Fruit fly (Drosophila melanogaster) whole organism, embryonic: Measurements from ENCODE around the gene Hpd.

Source experiments
- Ada2b ChIP-seq: fragments of 200-800 bp; sonication (Bioruptor generic); IDR thresholded peaks from 2 replicates; pipeline ENCODE4 v1.3.6; 2022; ENCODE audit warnings: missing biosample characterization, missing genetic modification characterization
- C15 ChIP-seq: fragments of 200-800 bp; sonication (Bioruptor generic); IDR thresholded peaks from 3 replicates; pipeline ENCODE4 v1.3.6; 2022; ENCODE audit warnings: missing biosample characterization, missing genetic modification characterization
- CG10431 ChIP-seq: fragments of 200-800 bp; sonication (Bioruptor generic); optimal IDR thresholded peaks from 3 replicates; lab custom pipeline; 2018; ENCODE audit warnings: missing biosample characterization, mild to moderate bottlenecking, missing genetic modification characterization
- CG10543 ChIP-seq: fragments of 200-800 bp; sonication (Bioruptor generic); optimal IDR thresholded peaks from 3 replicates; lab custom pipeline; 2017; ENCODE audit warnings: missing biosample characterization, mild to moderate bottlenecking, missing genetic modification characterization, moderate library complexity
- CG11560 ChIP-seq: fragments of 200-800 bp; sonication (Bioruptor generic); IDR thresholded peaks from 3 replicates; pipeline ENCODE4 v1.3.6; 2022; ENCODE audit warnings: missing biosample characterization, missing genetic modification characterization
- CG1233 ChIP-seq: fragments of 200-800 bp; sonication (Bioruptor generic); optimal IDR thresholded peaks from 4 replicates; lab custom pipeline; 2018; ENCODE audit warnings: missing biosample characterization, mild to moderate bottlenecking, missing genetic modification characterization
- CG12391 ChIP-seq: fragments of 200-800 bp; sonication (Bioruptor generic); optimal IDR thresholded peaks from 3 replicates; lab custom pipeline; 2018; ENCODE audit warnings: missing biosample characterization, mild to moderate bottlenecking, missing genetic modification characterization, moderate library complexity
- CG13123 ChIP-seq: fragments of 200-800 bp; sonication (Bioruptor generic); optimal IDR thresholded peaks from 2 replicates; lab custom pipeline; 2016; ENCODE audit warnings: missing biosample characterization, missing genetic modification characterization
- CG13775 ChIP-seq: fragments of 200-800 bp; sonication (Bioruptor generic); optimal IDR thresholded peaks from 3 replicates; lab custom pipeline; 2017; ENCODE audit warnings: missing biosample characterization, mild to moderate bottlenecking, missing genetic modification characterization
- CG14667 ChIP-seq: fragments of 200-800 bp; sonication (Bioruptor generic); IDR thresholded peaks from 2 replicates; pipeline ENCODE4 v1.3.6; 2022; ENCODE audit warnings: missing biosample characterization, missing genetic modification characterization
- CG14860 ChIP-seq: fragments of 200-800 bp; sonication (Bioruptor generic); IDR thresholded peaks from 3 replicates; pipeline ENCODE4 v1.3.6; 2022; ENCODE audit warnings: missing biosample characterization, missing genetic modification characterization; ENCODE audit not compliant: partially characterized antibody
- CG1529 ChIP-seq: fragments of 200-800 bp; sonication (Bioruptor generic); optimal IDR thresholded peaks from 3 replicates; lab custom pipeline; 2018; ENCODE audit warnings: missing biosample characterization, missing genetic modification characterization
- CG15514 ChIP-seq: fragments of 200-800 bp; sonication (Bioruptor generic); optimal IDR thresholded peaks from 3 replicates; lab custom pipeline; 2017; ENCODE audit warnings: missing biosample characterization, missing genetic modification characterization, mild to moderate bottlenecking, moderate library complexity, missing genetic modification reagents
- CG15601 ChIP-seq: fragments of 200-800 bp; sonication (Bioruptor generic); optimal IDR thresholded peaks from 3 replicates; lab custom pipeline; 2019; ENCODE audit warnings: missing biosample characterization, mild to moderate bottlenecking, missing genetic modification characterization, moderate library complexity
- CG16779 ChIP-seq: fragments of 200-800 bp; sonication (Bioruptor generic); IDR thresholded peaks from 2 replicates; pipeline ENCODE4 v1.3.6; 2022; ENCODE audit warnings: missing biosample characterization, missing genetic modification characterization
- CG1792 ChIP-seq: fragments of 200-800 bp; sonication (Bioruptor generic); optimal IDR thresholded peaks from 2 replicates; lab custom pipeline; 2016; ENCODE audit warnings: missing biosample characterization, missing genetic modification characterization
- CG2120 ChIP-seq: fragments of 200-800 bp; sonication (Bioruptor generic); optimal IDR thresholded peaks from 3 replicates; lab custom pipeline; 2016; ENCODE audit warnings: missing biosample characterization, missing genetic modification characterization
- CG2889 ChIP-seq: fragments of 200-800 bp; sonication (Bioruptor generic); IDR thresholded peaks from 3 replicates; pipeline ENCODE4 v1.3.6; 2022; ENCODE audit warnings: missing biosample characterization, missing genetic modification characterization
- CG4820 ChIP-seq: fragments of 200-800 bp; sonication (Bioruptor generic); optimal IDR thresholded peaks from 3 replicates; lab custom pipeline; 2016; ENCODE audit warnings: missing biosample characterization, missing genetic modification characterization
- CG5953 ChIP-seq: fragments of 200-800 bp; sonication (Bioruptor generic); IDR thresholded peaks from 2 replicates; pipeline ENCODE4 v1.3.6; 2022; ENCODE audit warnings: missing biosample characterization, missing genetic modification characterization
- CG7963 ChIP-seq: fragments of 200-800 bp; sonication (Bioruptor generic); IDR thresholded peaks from 3 replicates; pipeline ENCODE4 v1.3.6; 2022; ENCODE audit warnings: missing biosample characterization, missing genetic modification characterization; ENCODE audit not compliant: partially characterized antibody
- CG8944 ChIP-seq: fragments of 200-800 bp; sonication (Bioruptor generic); optimal IDR thresholded peaks from 3 replicates; lab custom pipeline; 2016; ENCODE audit warnings: missing biosample characterization, missing genetic modification characterization
- CG9437 ChIP-seq: fragments of 200-800 bp; sonication (Bioruptor generic); optimal IDR thresholded peaks from 2 replicates; lab custom pipeline; 2018; ENCODE audit warnings: missing biosample characterization, mild to moderate bottlenecking, missing genetic modification characterization
- CkIIα-i1 ChIP-seq: fragments of 200-800 bp; sonication (Bioruptor generic); IDR thresholded peaks from 2 replicates; pipeline ENCODE4 v1.3.6; 2022; ENCODE audit warnings: missing biosample characterization, missing genetic modification characterization
- Fer1 ChIP-seq: fragments of 200-800 bp; sonication (Bioruptor generic); optimal IDR thresholded peaks from 2 replicates; lab custom pipeline; 2017; ENCODE audit warnings: missing biosample characterization, mild to moderate bottlenecking, missing genetic modification characterization
- H2.0 ChIP-seq: fragments of 200-800 bp; sonication (Bioruptor generic); IDR thresholded peaks from 2 replicates; pipeline ENCODE4 v1.3.6; 2022; ENCODE audit warnings: missing biosample characterization, missing genetic modification characterization
- Hsf ChIP-seq: fragments of 200-800 bp; sonication (Bioruptor generic); optimal IDR thresholded peaks from 3 replicates; lab custom pipeline; 2016; ENCODE audit warnings: missing biosample characterization, missing genetic modification characterization
- NFAT ChIP-seq: fragments of 200-800 bp; sonication (Bioruptor generic); IDR thresholded peaks from 2 replicates; pipeline ENCODE4 v1.3.6; 2022; ENCODE audit warnings: missing biosample characterization, missing genetic modification characterization
- Oli ChIP-seq: fragments of 200-800 bp; sonication (Bioruptor generic); optimal IDR thresholded peaks from 2 replicates; lab custom pipeline; 2018; ENCODE audit warnings: missing biosample characterization, mild to moderate bottlenecking, missing genetic modification characterization, moderate library complexity
- cg ChIP-seq: fragments of 200-800 bp; sonication (Bioruptor generic); optimal IDR thresholded peaks from 3 replicates; lab custom pipeline; 2019; ENCODE audit warnings: missing biosample characterization, mild to moderate bottlenecking, missing genetic modification characterization, moderate library complexity
- chif ChIP-seq, 2 experiments: fragments of 200-800 bp; sonication (Bioruptor generic); optimal IDR thresholded peaks; 3 replicates each; lab custom pipeline; 2016; ENCODE audit warnings: missing biosample characterization in 2 of 2, missing genetic modification characterization in 2 of 2
- cwo ChIP-seq: fragments of 200-800 bp; sonication (Bioruptor generic); optimal IDR thresholded peaks from 3 replicates; lab custom pipeline; 2017; ENCODE audit warnings: missing biosample characterization, missing genetic modification characterization, mild to moderate bottlenecking, moderate library complexity, missing genetic modification reagents
- da ChIP-seq: fragments of 200-800 bp; sonication (Bioruptor generic); optimal IDR thresholded peaks from 2 replicates; lab custom pipeline; 2016; ENCODE audit warnings: missing biosample characterization, missing genetic modification characterization
- eyg ChIP-seq: fragments of 200-800 bp; sonication (Bioruptor generic); optimal IDR thresholded peaks from 3 replicates; lab custom pipeline; 2016; ENCODE audit warnings: missing biosample characterization, missing genetic modification characterization
- fd3F ChIP-seq: fragments of 200-800 bp; sonication (Bioruptor generic); optimal IDR thresholded peaks from 2 replicates; lab custom pipeline; 2018; ENCODE audit warnings: missing biosample characterization, mild to moderate bottlenecking, missing genetic modification characterization, moderate library complexity
- ftz-f1 ChIP-seq: fragments of 200-800 bp; sonication (Bioruptor generic); optimal IDR thresholded peaks from 2 replicates; lab custom pipeline; 2016; ENCODE audit warnings: missing biosample characterization, missing genetic modification characterization
- hth ChIP-seq: fragments of >200 bp; optimal IDR thresholded peaks from 2 replicates; lab custom pipeline; 2017; ENCODE audit warnings: inconsistent platforms
- lov ChIP-seq, 2 experiments: fragments of 200-800 bp in 1 of 2; fragments of >200 bp in 1 of 2; sonication (Bioruptor generic) in 1 of 2; IDR thresholded peaks in 1 of 2; optimal IDR thresholded peaks in 1 of 2; 2 replicates in 1 of 2; 3 replicates in 1 of 2; pipeline versions ENCODE4 v1.3.6 to Lab custom; 2017 to 2022; ENCODE audit warnings: missing biosample characterization in 1 of 2, missing genetic modification characterization in 1 of 2
- mirr ChIP-seq: fragments of 200-800 bp; sonication (Bioruptor generic); optimal IDR thresholded peaks from 3 replicates; lab custom pipeline; 2018; ENCODE audit warnings: missing biosample characterization, mild to moderate bottlenecking, missing genetic modification characterization
- nerfin-1 ChIP-seq: fragments of 200-800 bp; sonication (Bioruptor generic); optimal IDR thresholded peaks from 3 replicates; lab custom pipeline; 2019; ENCODE audit warnings: missing biosample characterization, mild to moderate bottlenecking, missing genetic modification characterization, moderate library complexity
- otp ChIP-seq: fragments of 200-800 bp; sonication (Bioruptor generic); IDR thresholded peaks from 3 replicates; pipeline ENCODE4, ENCODE4 v1.3.6; 2022; ENCODE audit warnings: missing biosample characterization, missing genetic modification characterization
- p53 ChIP-seq: fragments of 200-800 bp; sonication (Bioruptor generic); optimal IDR thresholded peaks from 2 replicates; lab custom pipeline; 2016; ENCODE audit warnings: missing biosample characterization, missing genetic modification characterization
- pan ChIP-seq, 4 experiments: fragments of >200 bp in 3 of 4; fragments of 200-800 bp in 1 of 4; sonication (Bioruptor generic) in 1 of 4; optimal IDR thresholded peaks in 3 of 4; IDR thresholded peaks in 1 of 4; 2 replicates each; pipeline versions ENCODE4 v1.3.6 to Lab custom; 2017 to 2022; ENCODE audit warnings: missing biosample characterization in 2 of 4, missing genetic modification characterization in 2 of 4, mixed read lengths in 1 of 4
- psq ChIP-seq: fragments of 200-800 bp; sonication (Bioruptor generic); optimal IDR thresholded peaks from 2 replicates; lab custom pipeline; 2017; ENCODE audit warnings: missing biosample characterization, missing genetic modification characterization
- pzg ChIP-seq: fragments of 200-800 bp; sonication (Bioruptor generic); optimal IDR thresholded peaks from 3 replicates; lab custom pipeline; 2018; ENCODE audit warnings: missing biosample characterization, mild to moderate bottlenecking, missing genetic modification characterization, moderate library complexity
- scrt ChIP-seq: fragments of 200-800 bp; sonication (Bioruptor generic); optimal IDR thresholded peaks from 2 replicates; lab custom pipeline; 2018; ENCODE audit warnings: missing biosample characterization, mild to moderate bottlenecking, missing genetic modification characterization, moderate library complexity
- sug ChIP-seq: fragments of 200-800 bp; optimal IDR thresholded peaks from 2 replicates; lab custom pipeline; 2019; ENCODE audit warnings: missing biosample characterization, mild to moderate bottlenecking, missing genetic modification characterization, moderate library complexity

The Hpd gene

dm6 chr3L:20441632-20442469 lies 2.2 kb upstream of the Hpd start, which contains the start of gene CG5910 (continued):
- TF ChIP-seq pzg (GFP tag; lab: Kevin White, UChicago) (no peak), CG9437 (GFP tag; lab: Kevin White, UChicago) (peak; percentile 89), CG14667 (peak; percentile 67; the same call in 1 of the 2 replicates), CG5953 (GFP tag; lab: Robert Waterston, UW) (0 out of 2 replicates have a peak, but pooled peaks have one; percentile 10), CkIIα-i1 (no peak), CG11560 (peak; percentile 72; the same call in 2 of the 3 replicates), lov (optimal IDR thresholded peaks at IDR 0.05; lab: Kevin White, UChicago) (no peak), lov (GFP tag; IDR thresholded peaks at IDR 0.05; lab: Robert Waterston, UW) (no peak), p53 (no peak), H2.0 (GFP tag; lab: Robert Waterston, UW) (peak; percentile 64), CG14860 (GFP tag; lab: Robert Waterston, UW) (no peak), scrt (peak; percentile 98), mirr (GFP tag; lab: Kevin White, UChicago) (peak; percentile 3), Hsf (GFP tag; lab: Kevin White, UChicago) (peak; percentile 40), CG10543 (GFP tag; lab: Kevin White, UChicago) (peak; percentile 86), chif (GFP tag; optimal IDR thresholded peaks at IDR 0.05; lab: Kevin White, UChicago) (peak in 1 of 2 experiments; percentile 3), da (GFP tag; lab: Kevin White, UChicago) (no peak), CG15514 (peak; percentile 76), fd3F (GFP tag; lab: Kevin White, UChicago) (peak; percentile 79), CG7963 (GFP tag; lab: Robert Waterston, UW) (no peak), CG13775 (GFP tag; lab: Kevin White, UChicago) (peak; percentile 88), nerfin-1 (peak; percentile 87), cwo (GFP tag; lab: Kevin White, UChicago) (peak; percentile 88), CG15601 (tag; lab: Kevin White, UChicago) (peak; percentile 90), CG13123 (GFP tag; lab: Kevin White, UChicago) (peak; percentile 76), CG8944 (GFP tag; lab: Kevin White, UChicago) (no peak), CG12391 (tag; lab: Kevin White, UChicago) (peak; percentile 94), cg (GFP tag; lab: Kevin White, UChicago) (no peak), Oli (tag; lab: Kevin White, UChicago) (peak; percentile 94), NFAT (GFP tag; lab: Robert Waterston, UW) (no peak), sug (tag; lab: Kevin White, UChicago) (peak; percentile 84), CG1233 (GFP tag; lab: Kevin White, UChicago) (peak; percentile 89), CG4820 (GFP tag; lab: Kevin White, UChicago) (peak; percentile 79), eyg (no peak), CG10431 (peak; percentile 67), CG16779 (GFP tag; lab: Robert Waterston, UW) (no peak), ftz-f1 (GFP tag; lab: Kevin White, UChicago) (no peak), psq (peak; percentile 48), CG2120 (GFP tag; lab: Kevin White, UChicago) (peak; percentile 72), hth (no peak), Ada2b (GFP tag; lab: Robert Waterston, UW) (peak; percentile 75), otp (GFP tag; lab: Robert Waterston, UW) (no peak), CG1529 (GFP tag; lab: Kevin White, UChicago) (peak; percentile 68), Fer1 (GFP tag; lab: Kevin White, UChicago) (peak; percentile 95), C15 (GFP tag; lab: Robert Waterston, UW) (0 out of 3 replicates have a peak, but pooled peaks have one; percentile 55), CG2889 (GFP tag; lab: Robert Waterston, UW) (0 out of 3 replicates have a peak, but pooled peaks have one; percentile 56), pan (optimal IDR thresholded peaks at IDR 0.05; lab: Kevin White, UChicago) (no peak), pan (GFP tag; optimal IDR thresholded peaks at IDR 0.05 in 1 of 2, IDR thresholded peaks at IDR 0.05 in 1 of 2) (peak in 1 of 2 experiments; percentile 73), CG1792 (GFP tag; lab: Kevin White, UChicago) (no peak)
